Fruit fly (Drosophila melanogaster) S2 (cell line): ENCODE results near the gene kay.
A peak's percentile ranks its signal among the peaks of the same experiment; 100 is the strongest.

Source experiments
- CG8478 ChIP-seq: fragments of >200 bp; optimal IDR thresholded peaks from 2 replicates; lab custom pipeline; 2018
- CTCF ChIP-seq, 2 experiments: fragments of >200 bp; optimal IDR thresholded peaks; 2 replicates each; lab custom pipeline; 2018

DNA sequence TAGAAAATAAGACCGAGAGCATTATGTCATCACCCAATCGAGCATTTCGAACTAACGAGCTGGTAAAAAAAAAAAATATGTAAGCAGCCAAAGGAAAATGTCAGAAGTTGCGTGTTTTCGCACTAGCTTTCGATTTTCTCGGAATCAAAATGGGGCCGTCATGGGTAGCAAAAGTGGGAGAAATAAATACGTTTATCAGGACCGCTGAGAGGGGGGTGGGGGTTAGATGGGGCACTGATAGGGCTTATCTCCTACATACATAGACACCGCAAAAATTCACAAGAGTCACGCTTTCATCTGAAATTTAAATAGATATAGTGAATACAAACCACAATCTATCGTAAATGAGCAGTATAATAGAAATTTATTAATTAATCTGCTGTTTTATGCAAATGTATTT, 11.4 kb downstream of the kay start:
- TF ChIP-seq CTCF (optimal IDR thresholded peaks at IDR 0.05; lab: Kevin White, UChicago) (no peak), CG8478 (peak; percentile 64)
